Fruit fly (Drosophila melanogaster): Measurements from ENCODE around the gene Ag5r2.
A peak's percentile ranks its signal among the peaks of the same experiment; 100 is the strongest.

The Ag5r2 gene

dm6 chrX:14812239-14812638, 28.4 kb upstream of the Ag5r2 start (continued):
- TF ChIP-seq scrt (GFP tag; optimal IDR thresholded peaks at IDR 0.05) (no peak), prd (optimal IDR thresholded peaks at IDR 0.05) (no peak), prd (GFP tag; IDR thresholded peaks at IDR 0.05) (no peak), chm (GFP tag; IDR thresholded peaks at IDR 0.05) (no peak), CG14441 (GFP tag; IDR thresholded peaks at IDR 0.05) (no peak), Neu2 (GFP tag; optimal IDR thresholded peaks at IDR 0.05; ENCODE audit: borderline replicate concordance) (no peak), fd64A (GFP tag; optimal IDR thresholded peaks at IDR 0.05) (no peak), CG11560 (tag; IDR thresholded peaks at IDR 0.05) (no peak), wdn (GFP tag; IDR thresholded peaks at IDR 0.05) (peak; percentile 12; the same call in 1 of the 2 replicates), CG30020 (tag; optimal IDR thresholded peaks at IDR 0.05) (no peak), CG18476 (GFP tag; optimal IDR thresholded peaks at IDR 0.05) (no peak), ab (GFP tag; optimal IDR thresholded peaks at IDR 0.05) (no peak), zfh2 (GFP tag; optimal IDR thresholded peaks at IDR 0.05) (peak; percentile 9), tio (GFP tag; optimal IDR thresholded peaks at IDR 0.05) (peak; percentile 12), ttk (GFP tag; IDR thresholded peaks at IDR 0.05) (no peak), shn (GFP tag; optimal IDR thresholded peaks at IDR 0.05) (no peak), CG14667 (GFP tag; IDR thresholded peaks at IDR 0.05) (no peak), Bdp1 (GFP tag; optimal IDR thresholded peaks at IDR 0.05) (no peak), gt (GFP tag; IDR thresholded peaks at IDR 0.05) (no peak), lmd (GFP tag; IDR thresholded peaks at IDR 0.05) (peak; percentile 13; the same call in 1 of the 2 replicates), Ada2b (GFP tag; IDR thresholded peaks at IDR 0.05) (0 out of 2 replicates have a peak, but pooled peaks have one; percentile 12), HLH3B (GFP tag; IDR thresholded peaks at IDR 0.05) (0 out of 2 replicates have a peak, but pooled peaks have one; percentile 13), Sox102F (GFP tag; optimal IDR thresholded peaks at IDR 0.05) (peak; percentile 18), fd102C (GFP tag; optimal IDR thresholded peaks at IDR 0.05) (no peak), CG17802 (tag; optimal IDR thresholded peaks at IDR 0.05) (no peak), zfh1 (GFP tag; IDR thresholded peaks at IDR 0.05) (0 out of 3 replicates have a peak, but pooled peaks have one; percentile 36)

DNA sequence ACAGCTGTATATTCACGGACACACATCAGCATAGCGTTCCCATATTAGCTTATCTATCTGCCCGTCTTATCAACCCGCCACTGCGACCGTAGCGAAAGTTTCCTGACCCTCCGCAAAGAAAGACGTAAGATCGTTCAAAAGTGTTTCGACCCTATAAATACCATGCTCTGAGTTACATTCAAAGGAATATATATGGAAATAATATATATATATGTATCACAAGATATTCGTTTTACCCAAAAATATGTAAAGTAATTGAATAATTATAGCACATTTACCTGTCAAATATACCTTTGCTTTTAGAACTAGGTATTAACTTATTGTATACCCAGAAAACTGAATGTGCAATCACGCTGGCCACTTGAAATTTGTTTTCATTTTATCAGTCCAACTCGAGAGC, 26.6 kb upstream of the Ag5r2 start:
- no peak for TF ChIP-seq fd64A (GFP tag; optimal IDR thresholded peaks at IDR 0.05)
- TF ChIP-seq oc (tag; optimal IDR thresholded peaks at IDR 0.05) = no peak
- TF ChIP-seq CG31388 (GFP tag; optimal IDR thresholded peaks at IDR 0.05) = no peak
- no peak for TF ChIP-seq Ets65A (GFP tag)
- no peak for TF ChIP-seq CG33213 (GFP tag; optimal IDR thresholded peaks at IDR 0.05)
- no peak for TF ChIP-seq CG3163 (GFP tag; optimal IDR thresholded peaks at IDR 0.05)
- no peak for TF ChIP-seq stwl (tag; optimal IDR thresholded peaks at IDR 0.05)
- TF ChIP-seq kah (GFP tag; optimal IDR thresholded peaks at IDR 0.05) = no peak
- TF ChIP-seq Hey (tag; optimal IDR thresholded peaks at IDR 0.05) = no peak
- no peak for TF ChIP-seq Nf-YB (GFP tag; optimal IDR thresholded peaks at IDR 0.05)
- TF ChIP-seq Xrp1 (GFP tag; IDR thresholded peaks at IDR 0.05) = peak; percentile 14; the same call in 1 of the 2 replicates
- no peak for TF ChIP-seq pho (GFP tag; optimal IDR thresholded peaks at IDR 0.05)
- no peak for TF ChIP-seq H15 (GFP tag; IDR thresholded peaks at IDR 0.05)
- no peak for TF ChIP-seq Nf-YC (tag; optimal IDR thresholded peaks at IDR 0.05)
- no peak for TF ChIP-seq Bgb (GFP tag; IDR thresholded peaks at IDR 0.05; ENCODE audit: partially characterized antibody)
- no peak for TF ChIP-seq abd-A (tag; optimal IDR thresholded peaks at IDR 0.05)
- TF ChIP-seq HHEX (GFP tag; optimal IDR thresholded peaks at IDR 0.05) = no peak
- no peak for TF ChIP-seq fd96Cb (tag; optimal IDR thresholded peaks at IDR 0.05)
- peak; percentile 17 for TF ChIP-seq dmrt99B (tag; optimal IDR thresholded peaks at IDR 0.05)
- TF ChIP-seq CG33557 (GFP tag; optimal IDR thresholded peaks at IDR 0.05) = no peak
- no peak for TF ChIP-seq HLH54F (GFP tag; optimal IDR thresholded peaks at IDR 0.05)
- TF ChIP-seq gce (GFP tag; IDR thresholded peaks at IDR 0.05) = no peak
- TF ChIP-seq NC2α (GFP tag; optimal IDR thresholded peaks at IDR 0.05) = no peak
- peak; percentile 37 for TF ChIP-seq CG2712 (tag; optimal IDR thresholded peaks at IDR 0.05)
- no peak for TF ChIP-seq CG12769 (tag; optimal IDR thresholded peaks at IDR 0.05)
- TF ChIP-seq Oli (tag; optimal IDR thresholded peaks at IDR 0.05) = no peak
- TF ChIP-seq otp (GFP tag; IDR thresholded peaks at IDR 0.05) = no peak
- TF ChIP-seq BtbVII (GFP tag; optimal IDR thresholded peaks at IDR 0.05) = no peak
